Worm (Caenorhabditis elegans): ENCODE data around the gene jmjd-1.2.

DNA sequence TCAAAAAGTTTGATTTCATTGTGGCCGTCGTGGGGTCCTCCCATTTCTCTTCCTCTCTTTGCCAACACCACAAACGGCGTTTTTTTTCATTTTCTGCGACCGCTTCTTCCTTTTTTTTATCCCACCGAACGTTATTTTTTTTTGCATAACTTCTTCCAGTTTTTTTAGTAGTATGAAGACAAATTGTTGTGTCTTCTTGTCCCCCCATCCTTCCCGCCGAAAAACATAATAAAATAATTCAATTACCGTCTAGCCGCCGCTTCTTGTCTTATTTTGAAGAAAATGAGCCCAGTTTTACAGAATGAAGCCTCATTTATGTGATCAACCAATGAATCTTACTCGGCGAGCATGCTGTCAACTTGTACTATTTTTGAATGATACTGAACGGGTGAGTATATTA is 8.5 kb downstream of the jmjd-1.2 start, which contains the start of gene F29B9.12:
- TF ChIP-seq F26F4.8 (GFP tag; conservative IDR thresholded peaks at IDR 0.05) (no peak), mdl-1 (tag; optimal IDR thresholded peaks at IDR 0.05) (no peak), ctbp-1 (GFP tag; IDR thresholded peaks at IDR 0.05) (no peak), ceh-62 (tag; optimal IDR thresholded peaks at IDR 0.05) (no peak), unc-62 (GFP tag; optimal IDR thresholded peaks at IDR 0.05 in 1 of 2) (no peak), unc-62 (tag; optimal IDR thresholded peaks at IDR 0.05) (no peak), mep-1 (tag; optimal IDR thresholded peaks at IDR 0.05) (no peak), nhr-102 (tag; optimal IDR thresholded peaks at IDR 0.05) (no peak), pha-4 (GFP tag; IDR thresholded peaks at IDR 0.05) (no peak), pha-4 (tag; optimal IDR thresholded peaks at IDR 0.05) (no peak), nhr-25 (tag; optimal IDR thresholded peaks at IDR 0.05; ENCODE audit: borderline replicate concordance, insufficient read depth) (no peak), snpc-4 (tag; optimal IDR thresholded peaks at IDR 0.05) (no peak), nhr-28 (tag; optimal IDR thresholded peaks at IDR 0.05) (no peak), nhr-6 (tag; optimal IDR thresholded peaks at IDR 0.05) (no peak), lin-1 (GFP tag; IDR thresholded peaks at IDR 0.05) (no peak), ztf-7 (tag; optimal IDR thresholded peaks at IDR 0.05) (no peak)

Data from whole organism, L4 larva.